Worm (Caenorhabditis elegans) whole organism, L1 larva: ENCODE data around the gene glb-6.

Experiments
- C04F5.9 ChIP-seq: sonication (generic microtip); optimal IDR thresholded peaks from 2 replicates; lab custom pipeline; 2016; ENCODE audit warnings: missing genetic modification characterization, missing compliant biosample characterization
- C16A3.4 ChIP-seq: fragments of 150-350 bp; optimal IDR thresholded peaks from 2 replicates; lab custom pipeline; 2014; ENCODE audit warnings: missing biosample characterization, missing genetic modification characterization
- F16B12.6 ChIP-seq: fragments of 150-350 bp; optimal IDR thresholded peaks from 2 replicates; lab custom pipeline; 2014; ENCODE audit warnings: missing biosample characterization, missing genetic modification characterization
- Y116A8C.19 ChIP-seq: sonication (generic microtip); optimal IDR thresholded peaks from 2 replicates; lab custom pipeline; 2016; ENCODE audit warnings: missing compliant biosample characterization, missing genetic modification characterization, borderline replicate concordance
- alr-1 ChIP-seq: fragments of 200-800 bp; sonication (Bioruptor generic); optimal IDR thresholded peaks from 2 replicates; lab custom pipeline; 2018; ENCODE audit warnings: borderline replicate concordance, mild to moderate bottlenecking, missing genetic modification characterization, missing compliant biosample characterization
- blmp-1 ChIP-seq: fragments of 150-350 bp; optimal IDR thresholded peaks from 2 replicates; lab custom pipeline; 2014; ENCODE audit warnings: missing biosample characterization, missing genetic modification characterization
- ceh-63 ChIP-seq: fragments of 200-800 bp; sonication (Bioruptor generic); optimal IDR thresholded peaks from 2 replicates; lab custom pipeline; 2018; ENCODE audit warnings: mild to moderate bottlenecking, missing genetic modification characterization, missing compliant biosample characterization
- ceh-8 ChIP-seq: fragments of 200-800 bp; sonication (Bioruptor generic); optimal IDR thresholded peaks from 2 replicates; lab custom pipeline; 2018; ENCODE audit warnings: mild to moderate bottlenecking, missing genetic modification characterization, moderate library complexity, missing compliant biosample characterization
- ceh-82 ChIP-seq, 3 experiments: fragments of 150-350 bp in 1 of 3; sonication (generic microtip) in 2 of 3; optimal IDR thresholded peaks; 2 replicates each; lab custom pipeline; 2014 to 2017; ENCODE audit warnings: missing biosample characterization in 3 of 3, missing genetic modification characterization in 3 of 3
- ceh-88 ChIP-seq: fragments of 200-800 bp; sonication (Bioruptor generic); IDR thresholded peaks from 2 replicates; pipeline ENCODE4 v1.3.6; 2022; ENCODE audit warnings: missing genetic modification characterization, missing compliant biosample characterization
- ceh-90 ChIP-seq: sonication (generic microtip); optimal IDR thresholded peaks from 2 replicates; lab custom pipeline; 2016; ENCODE audit warnings: missing genetic modification characterization, missing compliant biosample characterization
- dsc-1 ChIP-seq: sonication (generic microtip); optimal IDR thresholded peaks from 2 replicates; lab custom pipeline; 2016; ENCODE audit warnings: mild to moderate bottlenecking, missing genetic modification characterization, missing compliant biosample characterization
- efl-1 ChIP-seq, 4 experiments: fragments of 150-350 bp; optimal IDR thresholded peaks in 3 of 4; peaks in 1 of 4; 1 replicate in 1 of 4; 2 replicates in 3 of 4; lab custom pipeline; 2014; ENCODE audit warnings: missing biosample characterization in 2 of 4, missing genetic modification characterization in 2 of 4, missing genetic modification reagents in 2 of 4
- efl-3 ChIP-seq: fragments of 200-800 bp; sonication (Bioruptor generic); optimal IDR thresholded peaks from 2 replicates; lab custom pipeline; 2018; ENCODE audit warnings: mild to moderate bottlenecking, missing genetic modification characterization, missing compliant biosample characterization
- elt-3 ChIP-seq, 6 experiments: fragments of 150-350 bp in 1 of 6; sonication (generic microtip); optimal IDR thresholded peaks; 2 replicates each; lab custom pipeline; 2017 to 2018; ENCODE audit warnings: missing biosample characterization in 6 of 6, missing genetic modification characterization in 6 of 6, inconsistent platforms in 1 of 6
- ets-5 ChIP-seq: fragments of 200-800 bp; sonication (Bioruptor generic); IDR thresholded peaks from 2 replicates; pipeline ENCODE4 v1.3.6; 2022; ENCODE audit warnings: missing genetic modification characterization, missing compliant biosample characterization
- fkh-8 ChIP-seq: sonication (generic microtip); optimal IDR thresholded peaks from 2 replicates; lab custom pipeline; 2016; ENCODE audit warnings: mild to moderate bottlenecking, missing genetic modification characterization, missing compliant biosample characterization
- fos-1 ChIP-seq: fragments of 150-350 bp; optimal IDR thresholded peaks from 2 replicates; lab custom pipeline; 2014; ENCODE audit warnings: missing biosample characterization, missing genetic modification characterization
- grh-1 ChIP-seq: fragments of 200-800 bp; sonication (Bioruptor generic); IDR thresholded peaks from 2 replicates; pipeline ENCODE4 v1.3.6; 2022; ENCODE audit warnings: missing genetic modification reagents, missing genetic modification characterization, missing compliant biosample characterization
- hlh-17 ChIP-seq: fragments of 200-800 bp; sonication (Bioruptor generic); optimal IDR thresholded peaks from 2 replicates; lab custom pipeline; 2018; ENCODE audit warnings: missing genetic modification characterization, mild to moderate bottlenecking, missing compliant biosample characterization, moderate library complexity, borderline replicate concordance
- hpl-2 ChIP-seq: fragments of 150-350 bp; optimal IDR thresholded peaks from 2 replicates; lab custom pipeline; 2014; ENCODE audit warnings: missing biosample characterization, missing genetic modification reagents, missing genetic modification characterization
- isw-1 ChIP-seq: fragments of 200-800 bp; sonication (Bioruptor generic); IDR thresholded peaks from 2 replicates; pipeline ENCODE4 v1.3.6; 2022; ENCODE audit warnings: missing genetic modification characterization, missing compliant biosample characterization
- lin-39 ChIP-seq: fragments of 150-350 bp; optimal IDR thresholded peaks from 2 replicates; lab custom pipeline; 2014; ENCODE audit warnings: missing biosample characterization, missing genetic modification reagents, missing genetic modification characterization
- mab-9 ChIP-seq: fragments of 200-800 bp; sonication (Bioruptor generic); IDR thresholded peaks from 2 replicates; pipeline ENCODE4 v1.3.6; 2022; ENCODE audit warnings: missing genetic modification reagents, missing genetic modification characterization, missing compliant biosample characterization
- mdl-1 ChIP-seq, 2 experiments: fragments of 150-350 bp; optimal IDR thresholded peaks; 2 replicates each; lab custom pipeline; 2014 to 2017; ENCODE audit warnings: missing biosample characterization in 2 of 2, missing genetic modification characterization in 2 of 2, inconsistent platforms in 1 of 2
- mep-1 ChIP-seq: fragments of 150-350 bp; optimal IDR thresholded peaks from 2 replicates; lab custom pipeline; 2014; ENCODE audit warnings: missing biosample characterization, missing genetic modification characterization
- nhr-11 ChIP-seq: fragments of 150-350 bp; optimal IDR thresholded peaks from 2 replicates; lab custom pipeline; 2014; ENCODE audit warnings: missing biosample characterization, missing genetic modification characterization
- nhr-19 ChIP-seq: fragments of 200-800 bp; sonication (Bioruptor generic); conservative IDR thresholded peaks from 2 replicates; pipeline ENCODE4 v1.3.6; 2022; ENCODE audit warnings: missing genetic modification characterization, missing compliant biosample characterization
- nhr-47 ChIP-seq: sonication (generic microtip); optimal IDR thresholded peaks from 2 replicates; lab custom pipeline; 2016; ENCODE audit warnings: mild to moderate bottlenecking, missing genetic modification characterization, moderate library complexity, missing compliant biosample characterization
- nhr-71 ChIP-seq: sonication (generic microtip); optimal IDR thresholded peaks from 2 replicates; lab custom pipeline; 2016; ENCODE audit warnings: mild to moderate bottlenecking, missing genetic modification characterization, moderate library complexity, missing compliant biosample characterization
- nhr-84 ChIP-seq: sonication (generic microtip); optimal IDR thresholded peaks from 2 replicates; lab custom pipeline; 2017; ENCODE audit warnings: missing biosample characterization, missing genetic modification characterization
- pax-3 ChIP-seq: fragments of 200-800 bp; sonication (Bioruptor generic); optimal IDR thresholded peaks from 2 replicates; lab custom pipeline; 2018; ENCODE audit warnings: mild to moderate bottlenecking, missing genetic modification characterization, moderate library complexity, missing compliant biosample characterization
- pqm-1 ChIP-seq: sonication (generic microtip); optimal IDR thresholded peaks from 3 replicates; lab custom pipeline; 2017; ENCODE audit warnings: missing biosample characterization, missing genetic modification characterization
- rnt-1 ChIP-seq: sonication (generic microtip); optimal IDR thresholded peaks from 2 replicates; lab custom pipeline; 2016; ENCODE audit warnings: mild to moderate bottlenecking, missing genetic modification characterization, moderate library complexity, missing compliant biosample characterization
- snpc-4 ChIP-seq: fragments of 150-350 bp; optimal IDR thresholded peaks from 2 replicates; lab custom pipeline; 2014; ENCODE audit warnings: missing biosample characterization, missing genetic modification characterization
- snu-23 ChIP-seq: sonication (generic microtip); optimal IDR thresholded peaks from 2 replicates; lab custom pipeline; 2016; ENCODE audit warnings: missing genetic modification characterization, missing compliant biosample characterization
- sox-4 ChIP-seq: sonication (generic microtip); optimal IDR thresholded peaks from 2 replicates; lab custom pipeline; 2016; ENCODE audit warnings: missing genetic modification characterization, missing compliant biosample characterization
- sptf-1 ChIP-seq: fragments of 150-350 bp; optimal IDR thresholded peaks from 2 replicates; lab custom pipeline; 2014; ENCODE audit warnings: missing biosample characterization, missing genetic modification characterization
- tbx-2 ChIP-seq: sonication (generic microtip); optimal IDR thresholded peaks from 2 replicates; lab custom pipeline; 2016; ENCODE audit warnings: missing genetic modification characterization, missing compliant biosample characterization
- tlp-1 ChIP-seq: fragments of 150-350 bp; optimal IDR thresholded peaks from 2 replicates; lab custom pipeline; 2014; ENCODE audit warnings: missing biosample characterization, missing genetic modification characterization
- unc-98 ChIP-seq: fragments of 200-800 bp; sonication (Bioruptor generic); IDR thresholded peaks from 2 replicates; pipeline ENCODE4 v1.3.6; 2022; ENCODE audit warnings: missing genetic modification characterization, missing compliant biosample characterization
- xbp-1 ChIP-seq: sonication (generic microtip); optimal IDR thresholded peaks from 2 replicates; lab custom pipeline; 2016; ENCODE audit warnings: missing genetic modification characterization, missing compliant biosample characterization
- zag-1 ChIP-seq: fragments of 150-350 bp; optimal IDR thresholded peaks from 2 replicates; lab custom pipeline; 2014; ENCODE audit warnings: missing biosample characterization, missing genetic modification characterization
- ztf-4 ChIP-seq: fragments of 150-350 bp; optimal IDR thresholded peaks from 2 replicates; lab custom pipeline; 2014; ENCODE audit warnings: missing biosample characterization, missing genetic modification characterization

The glb-6 gene

DNA sequence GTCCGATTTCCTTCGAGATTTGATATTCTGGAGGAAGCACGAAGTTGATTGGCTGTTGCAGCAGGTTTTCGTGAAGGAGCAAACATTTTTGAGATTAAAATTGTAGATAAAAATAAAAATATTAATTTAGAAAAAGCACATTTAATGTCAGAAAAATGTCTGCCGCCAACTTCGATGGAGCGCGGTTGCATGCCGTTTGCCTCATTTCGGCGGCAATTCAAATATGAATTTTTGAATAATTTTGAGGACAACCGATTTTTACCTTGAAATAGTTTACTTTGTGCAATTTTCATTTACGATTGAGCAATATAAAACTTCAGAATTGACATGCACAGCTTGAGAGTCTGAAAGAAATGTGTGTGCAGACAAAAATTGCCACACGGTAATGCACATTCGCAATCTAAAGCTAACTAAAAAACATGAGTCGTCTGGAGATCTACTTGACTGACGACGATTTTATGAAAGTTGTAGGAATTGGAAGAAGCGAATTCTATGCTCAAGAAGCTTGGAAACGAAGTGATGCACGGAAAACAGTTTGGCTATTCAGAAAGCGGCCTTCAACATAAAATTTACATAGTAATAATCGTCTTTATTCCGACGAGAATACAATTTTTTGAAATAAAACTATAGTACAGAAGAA, 26.2 kb upstream of the glb-6 start, which contains the start of gene zhit-1 (continued):
- TF ChIP-seq C16A3.4 (tag; lab: Kevin White, UChicago), result peak; percentile 23
- TF ChIP-seq snu-23, result peak; percentile 29
- no peak for TF ChIP-seq Y116A8C.19
- peak; percentile 85 for TF ChIP-seq alr-1 (tag; lab: Kevin White, UChicago)
- TF ChIP-seq nhr-19 (GFP tag; lab: Robert Waterston, UW), result 0 out of 2 replicates have a peak, but pooled peaks have one; percentile 6
- TF ChIP-seq efl-1 (optimal IDR thresholded peaks at IDR 0.05; lab: Kevin White, UChicago), result peak; percentile 92
- TF ChIP-seq efl-1 (GFP tag; optimal IDR thresholded peaks at IDR 0.05 in 1 of 2; lab: Kevin White, UChicago), result peak; percentile 92 to 99
- no peak for TF ChIP-seq C04F5.9
- TF ChIP-seq F16B12.6 (tag; lab: Kevin White, UChicago), result peak; percentile 50
- peak; percentile 47 for TF ChIP-seq nhr-71
- no peak for TF ChIP-seq ceh-90
- no peak for TF ChIP-seq tlp-1
- no peak for TF ChIP-seq unc-98 (GFP tag; lab: Robert Waterston, UW)
- TF ChIP-seq, all 84 proteins: peak for 23

DNA sequence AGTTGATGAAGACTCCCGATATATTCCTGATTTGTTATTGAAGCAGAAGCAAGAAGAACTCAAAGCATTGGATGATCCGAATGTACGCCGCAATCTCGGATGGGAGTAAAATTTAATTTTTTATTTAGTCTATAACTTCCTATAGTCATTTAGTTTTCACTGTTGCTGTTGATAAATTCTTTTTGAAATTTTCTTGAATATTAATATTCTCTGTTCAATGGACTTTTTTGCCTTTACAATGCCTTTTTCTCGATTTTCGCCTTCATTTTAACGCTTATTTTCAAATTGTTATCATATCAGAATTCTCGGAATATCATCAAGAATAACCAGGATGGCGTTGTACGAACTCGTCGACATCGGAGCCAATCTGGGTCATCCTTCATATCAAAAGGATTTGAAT, 24.0 kb upstream of the glb-6 start, which contains the start of gene crn-2:
Gene crn-2, plus strand, starts transcription at position 301 of the 400 bp plus-strand sequence.
- TF ChIP-seq ceh-63 (GFP tag; lab: Kevin White, UChicago), result no peak
- TF ChIP-seq snu-23, result no peak
- no peak for TF ChIP-seq ceh-88 (GFP tag; lab: Robert Waterston, UW)
- TF ChIP-seq hpl-2 (GFP tag; lab: Kevin White, UChicago), result no peak
- TF ChIP-seq ets-5 (GFP tag; lab: Robert Waterston, UW), result no peak
- no peak for TF ChIP-seq lin-39 (tag; lab: Kevin White, UChicago)
- TF ChIP-seq xbp-1 (tag; lab: Kevin White, UChicago), result no peak
- no peak for TF ChIP-seq efl-3 (GFP tag; lab: Kevin White, UChicago)
- no peak for TF ChIP-seq fos-1 (tag; lab: Kevin White, UChicago)
- no peak for TF ChIP-seq mab-9 (GFP tag; lab: Robert Waterston, UW)
- TF ChIP-seq sptf-1 (tag; lab: Kevin White, UChicago), result no peak
- no peak for TF ChIP-seq mep-1 (tag; lab: Kevin White, UChicago)
- no peak for TF ChIP-seq blmp-1
- TF ChIP-seq nhr-19 (GFP tag; lab: Robert Waterston, UW), result no peak
- no peak for TF ChIP-seq tbx-2 (tag; lab: Kevin White, UChicago)
- no peak for TF ChIP-seq pax-3
- TF ChIP-seq ceh-8, result no peak
- TF ChIP-seq snpc-4, result no peak
- TF ChIP-seq pqm-1 (tag; lab: Kevin White, UChicago), result no peak

- TF ChIP-seq blmp-1 (no peak), sox-4 (tag; lab: Kevin White, UChicago) (no peak), snu-23 (no peak), efl-3 (GFP tag; lab: Kevin White, UChicago) (no peak), rnt-1 (tag; lab: Kevin White, UChicago) (no peak), dsc-1 (tag; lab: Kevin White, UChicago) (no peak), ceh-82 (tag; optimal IDR thresholded peaks at IDR 0.05; lab: Kevin White, UChicago) (no peak), nhr-84 (tag; lab: Kevin White, UChicago) (no peak), elt-3 (tag; optimal IDR thresholded peaks at IDR 0.05; lab: Kevin White, UChicago) (no peak), zag-1 (tag; lab: Kevin White, UChicago) (no peak)
These were observed 23.1 kb upstream of the glb-6 start, which contains the start of gene mrpl-48 for ce11 chrV:5593406-5593805. TSS of gene mrpl-48 (plus strand) at chrV:5593706.

ce11 chrV:5592323-5592722, 22.0 kb upstream of the glb-6 start, which contains the start of gene vps-37:
TSS of gene vps-37 (plus strand) at chrV:5592700.
- no peak for TF ChIP-seq ceh-63 (GFP tag; lab: Kevin White, UChicago)
- TF ChIP-seq pax-3, result no peak
- TF ChIP-seq tlp-1, result no peak
- TF ChIP-seq mdl-1 (tag; optimal IDR thresholded peaks at IDR 0.05; lab: Kevin White, UChicago), result peak in 1 of 2 experiments; percentile 33
- peak; percentile 69 for TF ChIP-seq ztf-4 (tag; lab: Kevin White, UChicago)
- peak; percentile 33 for TF ChIP-seq nhr-11 (tag; lab: Kevin White, UChicago)
- peak; percentile 94 for TF ChIP-seq mep-1 (tag; lab: Kevin White, UChicago)
- TF ChIP-seq xbp-1 (tag; lab: Kevin White, UChicago), result peak; percentile 77
- TF ChIP-seq sptf-1 (tag; lab: Kevin White, UChicago), result no peak
- TF ChIP-seq efl-1 (optimal IDR thresholded peaks at IDR 0.05; lab: Kevin White, UChicago), result peak; percentile 91
- TF ChIP-seq efl-1 (GFP tag; optimal IDR thresholded peaks at IDR 0.05 in 1 of 2; lab: Kevin White, UChicago), result peak; percentile 83 to 98
- TF ChIP-seq isw-1 (GFP tag; lab: Robert Waterston, UW), result peak; percentile 61; the same call in 1 of the 2 replicates
- peak in 2 of 6 experiments; percentile 9 to 52 for TF ChIP-seq elt-3 (tag; optimal IDR thresholded peaks at IDR 0.05; lab: Kevin White, UChicago)
- no peak for TF ChIP-seq Y116A8C.19
- no peak for TF ChIP-seq alr-1 (tag; lab: Kevin White, UChicago)
- TF ChIP-seq grh-1 (GFP tag; lab: Robert Waterston, UW), result peak; percentile 56; the same call in 1 of the 2 replicates
- peak; percentile 58 for TF ChIP-seq fkh-8 (tag; lab: Kevin White, UChicago)
- TF ChIP-seq hlh-17 (GFP tag; lab: Kevin White, UChicago), result no peak
- TF ChIP-seq blmp-1, result peak; percentile 62
- TF ChIP-seq nhr-47 (tag; lab: Kevin White, UChicago), result peak; percentile 82
- TF ChIP-seq snpc-4, result peak; percentile 85
